Worm (Caenorhabditis elegans): ENCODE measurements around the gene H04D03.6.

The H04D03.6 gene

DNA sequence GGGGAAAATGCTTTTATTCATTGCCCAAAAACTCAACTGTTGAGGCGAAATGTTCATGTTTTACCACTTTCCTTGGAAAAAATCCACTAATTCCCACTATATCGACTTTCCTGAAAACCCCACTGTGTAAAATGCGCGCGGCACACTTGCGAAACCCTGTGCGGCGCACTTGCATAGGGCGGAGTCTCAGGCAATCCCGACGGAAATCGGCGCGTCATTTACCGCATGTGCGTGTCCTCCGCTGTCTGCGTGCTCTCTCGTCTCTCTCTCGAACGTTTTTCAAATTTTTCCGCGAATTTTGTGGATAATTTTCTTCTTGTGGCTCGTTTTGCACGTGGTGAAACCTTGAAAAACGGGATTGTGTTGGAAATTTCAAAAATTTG lies 22.5 kb upstream of the H04D03.6 start, which contains the start of gene atx-2 (continued):
- no peak for TF ChIP-seq tbx-9 (tag; optimal IDR thresholded peaks at IDR 0.05; ENCODE audit: borderline replicate concordance)
- peak; percentile 90 for TF ChIP-seq die-1 (tag; optimal IDR thresholded peaks at IDR 0.05)
- no peak for TF ChIP-seq F57A8.1 (GFP tag; optimal IDR thresholded peaks at IDR 0.05)
- TF ChIP-seq Y79H2A.3 (GFP tag; conservative IDR thresholded peaks at IDR 0.05), result peak; percentile 93
- peak; percentile 94 for TF ChIP-seq C06A6.2 (GFP tag; conservative IDR thresholded peaks at IDR 0.05)
- TF ChIP-seq madf-10 (tag; optimal IDR thresholded peaks at IDR 0.05), result peak; percentile 89
- peak; percentile 96 for TF ChIP-seq ZK185.1 (tag; optimal IDR thresholded peaks at IDR 0.05; ENCODE audit: poor library complexity, severe bottlenecking)
- peak; percentile 86 for TF ChIP-seq Y67H2A.10 (GFP tag; conservative IDR thresholded peaks at IDR 0.05)
- TF ChIP-seq mxl-1 (tag; optimal IDR thresholded peaks at IDR 0.05), result peak; percentile 42
- peak; percentile 97 for TF ChIP-seq dox-1 (GFP tag; IDR thresholded peaks at IDR 0.05)
- TF ChIP-seq nhr-179 (tag; optimal IDR thresholded peaks at IDR 0.05), result no peak
- no peak for TF ChIP-seq hlh-26 (GFP tag; conservative IDR thresholded peaks at IDR 0.05)
- TF ChIP-seq F57C9.4 (tag; optimal IDR thresholded peaks at IDR 0.05), result no peak

ce11 chrIII:10460427-10461163 lies 21.9 kb upstream of the H04D03.6 start, which contains the start of gene ecps-1:
TSS of gene ecps-1 (minus strand) at chrIII:10460551.
- no peak for TF ChIP-seq xnd-1 (tag; optimal IDR thresholded peaks at IDR 0.05)
- peak; percentile 91 for TF ChIP-seq athp-1 (tag; optimal IDR thresholded peaks at IDR 0.05)
- TF ChIP-seq ama-1 (optimal IDR thresholded peaks at IDR 0.05), result no peak
- no peak for TF ChIP-seq ama-1 (GFP tag; optimal IDR thresholded peaks at IDR 0.05)
- TF ChIP-seq ceh-91 (GFP tag; IDR thresholded peaks at IDR 0.05), result peak; percentile 86
- no peak for TF ChIP-seq ztf-26 (tag; optimal IDR thresholded peaks at IDR 0.05)
- no peak for TF ChIP-seq hsf-1 (GFP tag; IDR thresholded peaks at IDR 0.05)
- no peak for TF ChIP-seq F55B11.4 (tag; optimal IDR thresholded peaks at IDR 0.05; ENCODE audit: borderline replicate concordance, insufficient read depth)
- TF ChIP-seq egl-18 (GFP tag; IDR thresholded peaks at IDR 0.05), result no peak
- TF ChIP-seq mcd-1 (GFP tag; IDR thresholded peaks at IDR 0.05), result peak; percentile 98
- peak; percentile 100 for TF ChIP-seq attf-5 (GFP tag; optimal IDR thresholded peaks at IDR 0.05)
- TF ChIP-seq akir-1 (GFP tag; optimal IDR thresholded peaks at IDR 0.05), result no peak
- no peak for TF ChIP-seq mel-28 (tag; optimal IDR thresholded peaks at IDR 0.05; ENCODE audit: borderline replicate concordance)
- TF ChIP-seq lir-1 (GFP tag; conservative IDR thresholded peaks at IDR 0.05), result peak; percentile 88
- TF ChIP-seq ekl-4 (GFP tag; IDR thresholded peaks at IDR 0.05), result peak; percentile 84; the same call in 1 of the 2 replicates
- TF ChIP-seq nfya-2 (GFP tag; IDR thresholded peaks at IDR 0.05), result no peak
- TF ChIP-seq let-526 (GFP tag; IDR thresholded peaks at IDR 0.05), result peak; percentile 68; the same call in 1 of the 2 replicates
- peak; percentile 75 for TF ChIP-seq tlf-1 (GFP tag; optimal IDR thresholded peaks at IDR 0.05)
- peak; percentile 84 for TF ChIP-seq madf-6 (GFP tag; IDR thresholded peaks at IDR 0.05)
- no peak for TF ChIP-seq hlh-26 (GFP tag; conservative IDR thresholded peaks at IDR 0.05)
- TF ChIP-seq aptf-2 (GFP tag; conservative IDR thresholded peaks at IDR 0.05), result peak; percentile 74; the same call in 1 of the 2 replicates
- peak; percentile 64 for TF ChIP-seq efl-1 (GFP tag; optimal IDR thresholded peaks at IDR 0.05)
- peak; percentile 93 for TF ChIP-seq unc-130 (GFP tag; optimal IDR thresholded peaks at IDR 0.05)
- TF ChIP-seq unc-62 (GFP tag; optimal IDR thresholded peaks at IDR 0.05), result no peak
- TF ChIP-seq egrh-3 (GFP tag; IDR thresholded peaks at IDR 0.05), result peak; percentile 44; the same call in 1 of the 2 replicates
- peak; percentile 88 for TF ChIP-seq lin-54 (GFP tag; optimal IDR thresholded peaks at IDR 0.05)
- peak; percentile 12 for TF ChIP-seq ztf-22 (GFP tag; optimal IDR thresholded peaks at IDR 0.05)
- peak; percentile 64 for TF ChIP-seq cebp-1 (GFP tag; IDR thresholded peaks at IDR 0.05)
- TF ChIP-seq cebp-1 (tag; optimal IDR thresholded peaks at IDR 0.05), result peak; percentile 69
- peak; percentile 68 for TF ChIP-seq madf-8 (GFP tag; conservative IDR thresholded peaks at IDR 0.05)
- no peak for TF ChIP-seq aptf-3 (GFP tag; IDR thresholded peaks at IDR 0.05)
- peak; percentile 73 for TF ChIP-seq snpc-1.1 (tag; optimal IDR thresholded peaks at IDR 0.05; ENCODE audit: insufficient read depth)
- no peak for TF ChIP-seq lag-1 (GFP tag; IDR thresholded peaks at IDR 0.05)
- TF ChIP-seq F57C9.4 (tag; optimal IDR thresholded peaks at IDR 0.05), result no peak
- TF ChIP-seq hmg-1.2 (GFP tag; IDR thresholded peaks at IDR 0.05), result peak; percentile 82
- no peak for TF ChIP-seq ceh-58 (GFP tag; IDR thresholded peaks at IDR 0.05)

Data from whole organism, young adult.